Worm (Caenorhabditis elegans) whole organism, L4 larva: ENCODE data around the gene R10E9.2.

Experiments
- R02D3.7 ChIP-seq: fragments of 150-350 bp; sonication (generic microtip); optimal IDR thresholded peaks from 3 replicates; lab custom pipeline; 2014; ENCODE audit warnings: missing biosample characterization, missing genetic modification characterization
- ceh-28 ChIP-seq: fragments of 150-350 bp; optimal IDR thresholded peaks from 2 replicates; lab custom pipeline; 2014; ENCODE audit warnings: missing biosample characterization, missing genetic modification reagents, missing genetic modification characterization
- ceh-32 ChIP-seq: sonication (generic microtip); optimal IDR thresholded peaks from 2 replicates; lab custom pipeline; 2016; ENCODE audit warnings: mild to moderate bottlenecking, missing genetic modification characterization, missing compliant biosample characterization; ENCODE audit not compliant: poor library complexity
- cey-2 ChIP-seq: sonication (generic microtip); optimal IDR thresholded peaks from 3 replicates; lab custom pipeline; 2017; ENCODE audit warnings: missing genetic modification characterization, mild to moderate bottlenecking, missing compliant biosample characterization, antibody characterized with exemption, borderline replicate concordance; ENCODE audit not compliant: insufficient read depth
- fkh-10 ChIP-seq: fragments of 150-350 bp; optimal IDR thresholded peaks from 2 replicates; lab custom pipeline; 2014; ENCODE audit warnings: missing biosample characterization, missing genetic modification reagents, missing genetic modification characterization
- lin-13 ChIP-seq: fragments of 150-350 bp; optimal IDR thresholded peaks from 2 replicates; lab custom pipeline; 2014; ENCODE audit warnings: missing biosample characterization, missing genetic modification reagents, missing genetic modification characterization
- lin-39 ChIP-seq: fragments of 150-350 bp; optimal IDR thresholded peaks from 2 replicates; lab custom pipeline; 2014; ENCODE audit warnings: missing biosample characterization, missing genetic modification reagents, missing genetic modification characterization
- mdl-1 ChIP-seq, 2 experiments: fragments of 150-350 bp in 1 of 2; sonication (generic microtip) in 1 of 2; optimal IDR thresholded peaks; 2 replicates each; lab custom pipeline; 2014 to 2017; ENCODE audit warnings: missing biosample characterization in 2 of 2, missing genetic modification characterization in 2 of 2
- mxl-3 ChIP-seq: fragments of 200-800 bp; sonication (Bioruptor generic); optimal IDR thresholded peaks from 2 replicates; lab custom pipeline; 2018; ENCODE audit warnings: mild to moderate bottlenecking, missing genetic modification characterization, missing compliant biosample characterization
- nhr-25 ChIP-seq: sonication (generic microtip); optimal IDR thresholded peaks from 2 replicates; lab custom pipeline; 2017; ENCODE audit warnings: missing genetic modification characterization, mild to moderate bottlenecking, missing compliant biosample characterization, antibody characterized with exemption, moderate library complexity, borderline replicate concordance; ENCODE audit not compliant: insufficient read depth
- nhr-6 ChIP-seq: fragments of 150-350 bp; optimal IDR thresholded peaks from 2 replicates; lab custom pipeline; 2014; ENCODE audit warnings: missing biosample characterization, missing genetic modification characterization
- snpc-4 ChIP-seq: fragments of 150-350 bp; optimal IDR thresholded peaks from 2 replicates; lab custom pipeline; 2014; ENCODE audit warnings: missing biosample characterization, missing genetic modification characterization
- unc-62 ChIP-seq, 3 experiments: fragments of 150-350 bp in 1 of 3; sonication (generic microtip); optimal IDR thresholded peaks in 2 of 3; peaks in 1 of 3; 1 replicate in 1 of 3; 2 replicates in 2 of 3; lab custom pipeline; 2014 to 2017; ENCODE audit warnings: missing biosample characterization in 3 of 3, missing genetic modification characterization in 3 of 3, missing genetic modification reagents in 3 of 3, missing genotype in 1 of 3

DNA sequence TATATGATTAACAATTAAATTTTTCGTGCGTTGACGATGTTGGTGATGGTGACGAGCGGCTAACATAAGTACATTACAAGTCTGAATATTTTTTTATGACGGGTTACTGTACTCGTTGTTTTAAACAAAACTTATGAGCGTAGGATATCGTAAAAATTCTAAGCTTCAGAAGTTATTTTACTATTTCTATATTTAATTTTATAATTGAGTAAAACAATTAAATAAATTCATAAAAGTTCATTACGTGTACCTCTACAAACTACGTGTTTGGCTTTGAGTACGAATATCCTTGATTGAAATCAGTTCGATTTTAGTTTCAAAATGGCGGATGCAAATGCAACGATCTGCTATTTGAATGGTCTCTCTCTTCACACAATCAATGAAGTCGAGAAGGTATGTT, 36.0 kb downstream of the R10E9.2 start, which contains the start of gene F37A8.1:
- TF ChIP-seq R02D3.7 (tag; lab: Kevin White, UChicago) = no peak
- TF ChIP-seq nhr-25 (tag; lab: Kevin White, UChicago) = no peak
- TF ChIP-seq unc-62 (GFP tag; optimal IDR thresholded peaks at IDR 0.05 in 1 of 2; lab: Kevin White, UChicago) = no peak
- TF ChIP-seq unc-62 (tag; optimal IDR thresholded peaks at IDR 0.05; lab: Kevin White, UChicago) = no peak
- no peak for TF ChIP-seq ceh-28 (tag; lab: Kevin White, UChicago)
- TF ChIP-seq mdl-1 (tag; optimal IDR thresholded peaks at IDR 0.05; lab: Kevin White, UChicago) = no peak
- no peak for TF ChIP-seq nhr-6 (tag; lab: Kevin White, UChicago)
- TF ChIP-seq cey-2 (tag; lab: Kevin White, UChicago) = no peak
- TF ChIP-seq lin-13 (GFP tag; lab: Kevin White, UChicago) = no peak
- TF ChIP-seq snpc-4 (tag; lab: Kevin White, UChicago) = no peak
- TF ChIP-seq lin-39 (tag; lab: Kevin White, UChicago) = no peak
- TF ChIP-seq ceh-32 (tag; lab: Kevin White, UChicago) = no peak
- no peak for TF ChIP-seq fkh-10 (GFP tag; lab: Kevin White, UChicago)
- no peak for TF ChIP-seq mxl-3 (GFP tag; lab: Kevin White, UChicago)
